Worm (Caenorhabditis elegans) whole organism, L4/young adult: ENCODE data around the gene str-131.

Source experiments
- W03F9.2 ChIP-seq: fragments of 150-350 bp; optimal IDR thresholded peaks from 2 replicates; lab custom pipeline; 2014; ENCODE audit warnings: missing biosample characterization, missing genetic modification characterization
- dao-5 ChIP-seq: sonication (generic microtip); optimal IDR thresholded peaks from 2 replicates; lab custom pipeline; 2016; ENCODE audit warnings: missing genotype, missing genetic modification characterization, moderate library complexity, missing compliant biosample characterization
- him-1 ChIP-seq: sonication (generic microtip); optimal IDR thresholded peaks from 2 replicates; lab custom pipeline; 2016; ENCODE audit warnings: missing genotype, missing genetic modification reagents, missing genetic modification characterization, missing compliant biosample characterization

DNA sequence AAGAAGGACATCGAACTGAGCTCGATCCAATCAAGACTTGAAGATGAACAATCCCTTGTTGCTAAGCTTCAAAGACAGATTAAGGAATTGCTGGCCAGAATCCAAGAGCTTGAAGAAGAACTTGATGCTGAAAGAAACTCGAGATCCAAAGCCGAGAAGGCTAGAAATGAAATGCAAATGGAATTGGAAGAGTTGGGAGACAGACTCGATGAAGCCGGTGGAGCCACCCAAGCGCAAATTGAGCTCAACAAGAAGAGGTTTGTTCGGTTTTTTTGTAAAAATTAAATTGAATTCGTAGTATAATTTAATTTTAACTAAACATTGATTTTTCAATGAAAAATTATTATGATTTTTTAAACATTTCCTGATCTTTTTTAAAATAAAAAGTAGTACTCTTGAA, 33.1 kb upstream of the str-131 start:
- TF ChIP-seq dao-5 (no peak), him-1 (no peak), W03F9.2 (no peak)
